Fruit fly (Drosophila melanogaster) whole organism: ENCODE results near the gene CG11449.

Experiments
- CG8478 ChIP-seq: fragments of >200 bp; optimal IDR thresholded peaks from 2 replicates; lab custom pipeline; 2018; ENCODE audit warnings: inconsistent platforms
- EcR ChIP-seq, 2 experiments: fragments of >200 bp; optimal IDR thresholded peaks; 2 replicates each; lab custom pipeline; 2017; ENCODE audit warnings: missing biosample characterization in 2 of 2, missing genetic modification characterization in 2 of 2, missing genetic modification reagents in 2 of 2
- psq ChIP-seq: fragments of >200 bp; optimal IDR thresholded peaks from 2 replicates; lab custom pipeline; 2017
- usp ChIP-seq: fragments of >200 bp; optimal IDR thresholded peaks from 2 replicates; lab custom pipeline; 2017; ENCODE audit warnings: missing biosample characterization, missing genetic modification characterization, mixed read lengths

DNA sequence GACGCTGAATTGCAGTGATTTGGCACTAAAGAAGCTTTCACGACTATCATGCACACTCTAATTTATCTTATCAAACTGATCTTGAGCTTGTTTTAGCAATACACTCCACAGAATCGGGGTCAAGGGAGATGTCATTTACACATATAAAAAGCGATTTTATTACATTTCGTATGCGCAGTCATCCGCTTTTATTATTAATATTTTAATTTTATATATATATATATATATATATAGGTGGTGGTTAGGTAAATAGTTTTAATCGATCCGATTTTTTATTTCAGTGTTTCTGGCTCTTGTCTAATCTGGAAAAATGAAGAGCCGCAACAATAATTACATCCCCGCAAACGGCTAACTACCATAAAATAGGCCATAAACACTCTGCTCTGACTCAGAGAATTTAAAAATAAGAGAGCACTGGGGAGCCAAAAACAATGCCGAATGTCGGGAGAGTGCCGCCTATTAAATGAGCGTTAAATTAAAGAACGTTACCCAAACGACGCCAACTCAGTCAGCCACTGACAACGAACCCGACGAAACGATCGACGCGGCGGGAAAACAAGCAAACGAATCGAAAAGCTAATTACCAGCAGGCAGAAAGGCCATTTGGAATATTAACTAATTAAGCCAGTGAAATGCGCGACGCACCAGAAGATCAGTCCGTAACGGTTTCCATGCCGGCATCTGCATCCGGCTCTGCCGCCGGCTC, 17.6 kb downstream of the CG11449 start:
- TF ChIP-seq psq (lab: Kevin White, UChicago) (no peak), CG8478 (lab: Kevin White, UChicago) (no peak), usp (GFP tag; lab: Kevin White, UChicago) (no peak), EcR (GFP tag; optimal IDR thresholded peaks at IDR 0.05; lab: Kevin White, UChicago) (no peak)
